In the genomic region with DNA sequence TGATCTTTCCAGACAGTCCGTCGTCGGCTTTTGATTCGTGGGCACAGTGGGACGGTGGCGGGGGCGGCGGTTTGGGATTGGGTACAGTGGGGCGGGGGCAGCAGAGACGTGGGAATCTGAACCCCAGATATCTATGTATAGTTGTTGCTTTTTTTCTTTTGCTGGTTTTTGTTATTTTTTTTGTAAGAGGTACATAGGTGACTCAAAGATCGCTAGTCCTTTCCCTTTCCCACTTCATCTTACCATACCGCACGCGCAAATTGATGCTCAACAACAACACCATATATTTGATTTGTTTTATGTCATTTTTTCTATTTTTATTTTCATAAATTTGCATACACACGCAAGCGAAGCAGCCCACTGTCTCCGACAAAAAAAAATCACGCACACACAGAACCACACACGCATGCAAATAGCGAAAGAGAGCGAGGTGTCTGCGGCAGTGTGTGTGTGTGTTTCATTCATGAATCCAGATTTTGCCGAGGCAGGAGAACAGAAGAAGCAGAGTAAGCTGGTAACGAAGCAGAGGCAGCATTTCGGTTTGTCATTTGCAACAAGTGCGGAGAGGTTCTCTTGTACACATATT, we compare ENCODE assay signal across 1 fruit fly cellular context.
A peak's percentile ranks its signal among the peaks of the same experiment; 100 is the strongest.
TF ChIP-seq lines count a peak whose summit lies in the region.

No protein-coding gene starts in this region.

TF ChIP-seq in whole organism, embryonic, 481 proteins besides CTCF, POLR2A, EP300 and RAD21 (continued from another document and continues in another):
- no peak for TF ChIP-seq mld (GFP tag; IDR thresholded peaks at IDR 0.05; lab: Robert Waterston, UW; ENCODE audit: partially characterized antibody)
- TF ChIP-seq da (GFP tag; optimal IDR thresholded peaks at IDR 0.05; lab: Kevin White, UChicago): no peak
- TF ChIP-seq exex (tag; optimal IDR thresholded peaks at IDR 0.05; lab: Kevin White, UChicago): no peak
- TF ChIP-seq so (GFP tag; IDR thresholded peaks at IDR 0.05; lab: Robert Waterston, UW): no peak
- TF ChIP-seq D19A (tag; optimal IDR thresholded peaks at IDR 0.05; lab: Kevin White, UChicago): peak; percentile 20
- peak; percentile 79 for TF ChIP-seq vvl (GFP tag; IDR thresholded peaks at IDR 0.05; lab: Robert Waterston, UW)
- TF ChIP-seq Lim3 (GFP tag; IDR thresholded peaks at IDR 0.05; lab: Robert Waterston, UW): 0 out of 2 replicates have a peak, but pooled peaks have one; percentile 7
- TF ChIP-seq chinmo (GFP tag; IDR thresholded peaks at IDR 0.05; lab: Robert Waterston, UW; ENCODE audit: partially characterized antibody): no peak
- TF ChIP-seq Trl (optimal IDR thresholded peaks at IDR 0.05; lab: Kevin White, UChicago): no peak
- peak; percentile 10 for TF ChIP-seq Trl (GFP tag; optimal IDR thresholded peaks at IDR 0.05; lab: Kevin White, UChicago)
- no peak for TF ChIP-seq dati (GFP tag; IDR thresholded peaks at IDR 0.05; lab: Robert Waterston, UW)
- TF ChIP-seq CG1647 (GFP tag; optimal IDR thresholded peaks at IDR 0.05; lab: Kevin White, UChicago): peak; percentile 16
- peak; percentile 48 for TF ChIP-seq CG6813 (GFP tag; optimal IDR thresholded peaks at IDR 0.05; lab: Kevin White, UChicago)
- no peak for TF ChIP-seq rib (GFP tag; IDR thresholded peaks at IDR 0.05; lab: Robert Waterston, UW)
- peak; percentile 22 for TF ChIP-seq CG33557 (GFP tag; optimal IDR thresholded peaks at IDR 0.05; lab: Kevin White, UChicago)
- no peak for TF ChIP-seq toy (GFP tag; IDR thresholded peaks at IDR 0.05; lab: Robert Waterston, UW)
- peak; percentile 49 for TF ChIP-seq lab (GFP tag; optimal IDR thresholded peaks at IDR 0.05; lab: Kevin White, UChicago)
- 0 out of 3 replicates have a peak, but pooled peaks have one; percentile 28 for TF ChIP-seq zfh1 (GFP tag; IDR thresholded peaks at IDR 0.05; lab: Robert Waterston, UW)
- 0 out of 2 replicates have a peak, but pooled peaks have one; percentile 12 for TF ChIP-seq CG31224 (GFP tag; IDR thresholded peaks at IDR 0.05; lab: Robert Waterston, UW)
- peak; percentile 61 for TF ChIP-seq CG4424 (GFP tag; optimal IDR thresholded peaks at IDR 0.05; lab: Kevin White, UChicago)
- TF ChIP-seq ham (GFP tag; IDR thresholded peaks at IDR 0.05; lab: Robert Waterston, UW): no peak
- peak; percentile 22 for TF ChIP-seq Camta (GFP tag; optimal IDR thresholded peaks at IDR 0.05; lab: Kevin White, UChicago)
- peak; percentile 65; the same call in 2 of the 3 replicates for TF ChIP-seq dysf (GFP tag; IDR thresholded peaks at IDR 0.05; lab: Robert Waterston, UW)
- TF ChIP-seq Asciz (GFP tag; optimal IDR thresholded peaks at IDR 0.05; lab: Kevin White, UChicago): peak; percentile 13
- TF ChIP-seq Abd-B (GFP tag; optimal IDR thresholded peaks at IDR 0.05; lab: Kevin White, UChicago): peak; percentile 55
- peak; percentile 12; the same call in 1 of the 3 replicates for TF ChIP-seq CG14050 (GFP tag; IDR thresholded peaks at IDR 0.05; lab: Robert Waterston, UW)
- TF ChIP-seq CG7357 (GFP tag; IDR thresholded peaks at IDR 0.05; lab: Robert Waterston, UW): 0 out of 3 replicates have a peak, but pooled peaks have one; percentile 39
- TF ChIP-seq wdn (GFP tag; IDR thresholded peaks at IDR 0.05; lab: Robert Waterston, UW): no peak
- TF ChIP-seq CG3847 (GFP tag; IDR thresholded peaks at IDR 0.05; lab: Robert Waterston, UW): 0 out of 2 replicates have a peak, but pooled peaks have one; percentile 27
- no peak for TF ChIP-seq Dfd (GFP tag; optimal IDR thresholded peaks at IDR 0.05; lab: Kevin White, UChicago)
- no peak for TF ChIP-seq CG3065 (GFP tag; optimal IDR thresholded peaks at IDR 0.05; lab: Kevin White, UChicago)
- peak; percentile 6 for TF ChIP-seq Dip3 (GFP tag; optimal IDR thresholded peaks at IDR 0.05; lab: Kevin White, UChicago)
- TF ChIP-seq gfzf (GFP tag; optimal IDR thresholded peaks at IDR 0.05; lab: Kevin White, UChicago): no peak
- peak; percentile 46 for TF ChIP-seq HHEX (GFP tag; optimal IDR thresholded peaks at IDR 0.05; lab: Kevin White, UChicago)
- peak; percentile 60; the same call in 2 of the 3 replicates for TF ChIP-seq sr (GFP tag; IDR thresholded peaks at IDR 0.05; lab: Robert Waterston, UW)
- peak; percentile 12 for TF ChIP-seq mam (GFP tag; optimal IDR thresholded peaks at IDR 0.05; lab: Kevin White, UChicago)
- TF ChIP-seq CG9215 (GFP tag; IDR thresholded peaks at IDR 0.05; lab: Robert Waterston, UW): peak; percentile 45; the same call in 1 of the 2 replicates
- TF ChIP-seq CG18619 (GFP tag; optimal IDR thresholded peaks at IDR 0.05; lab: Kevin White, UChicago): peak; percentile 58
- TF ChIP-seq Lhr (GFP tag; optimal IDR thresholded peaks at IDR 0.05; lab: Kevin White, UChicago): no peak
- TF ChIP-seq CG13894 (tag; optimal IDR thresholded peaks at IDR 0.05; lab: Kevin White, UChicago): no peak
- TF ChIP-seq dimm (GFP tag; IDR thresholded peaks at IDR 0.05; lab: Robert Waterston, UW): 0 out of 2 replicates have a peak, but pooled peaks have one; percentile 30
- TF ChIP-seq nmo (GFP tag; optimal IDR thresholded peaks at IDR 0.05; lab: Kevin White, UChicago): peak; percentile 75
- no peak for TF ChIP-seq HLHmδ (GFP tag; optimal IDR thresholded peaks at IDR 0.05; lab: Kevin White, UChicago)
- TF ChIP-seq CG8359 (GFP tag; optimal IDR thresholded peaks at IDR 0.05; lab: Kevin White, UChicago; ENCODE audit: borderline replicate concordance): peak; percentile 16
- TF ChIP-seq CG17568 (GFP tag; optimal IDR thresholded peaks at IDR 0.05; lab: Kevin White, UChicago): no peak
- TF ChIP-seq CG6654 (GFP tag; optimal IDR thresholded peaks at IDR 0.05; lab: Kevin White, UChicago): peak; percentile 45
- TF ChIP-seq caup (GFP tag; optimal IDR thresholded peaks at IDR 0.05; lab: Kevin White, UChicago; ENCODE audit: severe bottlenecking): no peak
- peak; percentile 34 for TF ChIP-seq CG3281 (GFP tag; optimal IDR thresholded peaks at IDR 0.05; lab: Kevin White, UChicago)
- no peak for TF ChIP-seq eyg (GFP tag; optimal IDR thresholded peaks at IDR 0.05; lab: Kevin White, UChicago)
- peak; percentile 18 for TF ChIP-seq CG6254 (GFP tag; optimal IDR thresholded peaks at IDR 0.05; lab: Kevin White, UChicago)
- TF ChIP-seq sqz (GFP tag; optimal IDR thresholded peaks at IDR 0.05; lab: Kevin White, UChicago): peak; percentile 98
- no peak for TF ChIP-seq Ravus (GFP tag; IDR thresholded peaks at IDR 0.05; lab: Robert Waterston, UW)
- TF ChIP-seq fd96Cb (tag; optimal IDR thresholded peaks at IDR 0.05; lab: Kevin White, UChicago): peak; percentile 35
- TF ChIP-seq sim (GFP tag; IDR thresholded peaks at IDR 0.05; lab: Robert Waterston, UW): no peak
- TF ChIP-seq Jarid2 (GFP tag; optimal IDR thresholded peaks at IDR 0.05; lab: Kevin White, UChicago): peak; percentile 11
- TF ChIP-seq stwl (tag; optimal IDR thresholded peaks at IDR 0.05; lab: Kevin White, UChicago): no peak
- peak; percentile 53; the same call in 1 of the 2 replicates for TF ChIP-seq esg (GFP tag; conservative IDR thresholded peaks at IDR 0.05; lab: Robert Waterston, UW)
- no peak for TF ChIP-seq CG14860 (GFP tag; IDR thresholded peaks at IDR 0.05; lab: Robert Waterston, UW; ENCODE audit: partially characterized antibody)
- peak; percentile 62 for TF ChIP-seq CG18262 (tag; optimal IDR thresholded peaks at IDR 0.05; lab: Kevin White, UChicago)
- TF ChIP-seq CG1792 (GFP tag; optimal IDR thresholded peaks at IDR 0.05; lab: Kevin White, UChicago): no peak
- TF ChIP-seq ap (GFP tag; IDR thresholded peaks at IDR 0.05; lab: Robert Waterston, UW): peak; percentile 55
- TF ChIP-seq Med (GFP tag; lab: Kevin White, UChicago): peak; percentile 91
- TF ChIP-seq CG5180 (GFP tag; optimal IDR thresholded peaks at IDR 0.05; lab: Kevin White, UChicago): no peak
- peak; percentile 22 for TF ChIP-seq CG2116 (GFP tag; optimal IDR thresholded peaks at IDR 0.05; lab: Kevin White, UChicago)
- TF ChIP-seq pfk (GFP tag; optimal IDR thresholded peaks at IDR 0.05; lab: Kevin White, UChicago): no peak
- peak; percentile 72 for TF ChIP-seq CG16815 (GFP tag; optimal IDR thresholded peaks at IDR 0.05; lab: Kevin White, UChicago)
- TF ChIP-seq sisA (GFP tag; IDR thresholded peaks at IDR 0.05; lab: Robert Waterston, UW): peak; percentile 40
- TF ChIP-seq CG12769 (tag; optimal IDR thresholded peaks at IDR 0.05; lab: Kevin White, UChicago): peak; percentile 51
- TF ChIP-seq CG10979 (tag; optimal IDR thresholded peaks at IDR 0.05; lab: Kevin White, UChicago): peak; percentile 65
- peak; percentile 30 for TF ChIP-seq pum (GFP tag; optimal IDR thresholded peaks at IDR 0.05; lab: Kevin White, UChicago)
- peak; percentile 46 for TF ChIP-seq E2f1 (GFP tag; IDR thresholded peaks at IDR 0.05; lab: Robert Waterston, UW)
- no peak for TF ChIP-seq Hr78 (GFP tag; optimal IDR thresholded peaks at IDR 0.05; lab: Kevin White, UChicago)
- TF ChIP-seq CG8290 (GFP tag; optimal IDR thresholded peaks at IDR 0.05; lab: Kevin White, UChicago): peak; percentile 35
- TF ChIP-seq CG8290 (tag; optimal IDR thresholded peaks at IDR 0.05; lab: Kevin White, UChicago): no peak
- TF ChIP-seq NC2α (GFP tag; optimal IDR thresholded peaks at IDR 0.05; lab: Kevin White, UChicago): no peak
- peak; percentile 52 for TF ChIP-seq tin (GFP tag; optimal IDR thresholded peaks at IDR 0.05; lab: Kevin White, UChicago)
- no peak for TF ChIP-seq tio (GFP tag; optimal IDR thresholded peaks at IDR 0.05; lab: Kevin White, UChicago)
- TF ChIP-seq CG1024 (GFP tag; IDR thresholded peaks at IDR 0.05; lab: Robert Waterston, UW): no peak
- peak; percentile 52 for TF ChIP-seq croc (GFP tag; conservative IDR thresholded peaks at IDR 0.05; lab: Robert Waterston, UW)
- TF ChIP-seq CG16813 (GFP tag; IDR thresholded peaks at IDR 0.05; lab: Robert Waterston, UW; ENCODE audit: partially characterized antibody): no peak
- TF ChIP-seq CG14014 (GFP tag; IDR thresholded peaks at IDR 0.05; lab: Robert Waterston, UW): peak; percentile 42; the same call in 1 of the 2 replicates
- TF ChIP-seq Drgx (GFP tag; IDR thresholded peaks at IDR 0.05; lab: Robert Waterston, UW): peak; percentile 72
- peak; percentile 71 for TF ChIP-seq CG7839 (tag; optimal IDR thresholded peaks at IDR 0.05; lab: Kevin White, UChicago)
- no peak for TF ChIP-seq YL-1 (GFP tag; optimal IDR thresholded peaks at IDR 0.05; lab: Kevin White, UChicago)
- no peak for TF ChIP-seq CG4328 (GFP tag; optimal IDR thresholded peaks at IDR 0.05; lab: Kevin White, UChicago)
- peak; percentile 47 for TF ChIP-seq ind (GFP tag; optimal IDR thresholded peaks at IDR 0.05; lab: Kevin White, UChicago)
- TF ChIP-seq NK7.1 (GFP tag; optimal IDR thresholded peaks at IDR 0.05; lab: Kevin White, UChicago): no peak
- no peak for TF ChIP-seq ro (GFP tag; IDR thresholded peaks at IDR 0.05; lab: Robert Waterston, UW)
- no peak for TF ChIP-seq ab (GFP tag; optimal IDR thresholded peaks at IDR 0.05; lab: Kevin White, UChicago)
- TF ChIP-seq Dek (tag; optimal IDR thresholded peaks at IDR 0.05; lab: Kevin White, UChicago): no peak
- TF ChIP-seq Bteb2 (GFP tag; optimal IDR thresholded peaks at IDR 0.05; lab: Kevin White, UChicago): no peak
- TF ChIP-seq Bgb (GFP tag; IDR thresholded peaks at IDR 0.05; lab: Robert Waterston, UW; ENCODE audit: partially characterized antibody): no peak
- no peak for TF ChIP-seq sob (GFP tag; IDR thresholded peaks at IDR 0.05; lab: Robert Waterston, UW)
- TF ChIP-seq CG3163 (GFP tag; optimal IDR thresholded peaks at IDR 0.05; lab: Kevin White, UChicago): peak; percentile 26
- TF ChIP-seq D (optimal IDR thresholded peaks at IDR 0.05; lab: Kevin White, UChicago): peak; percentile 6
- peak; percentile 71 for TF ChIP-seq D (GFP tag; optimal IDR thresholded peaks at IDR 0.05; lab: Kevin White, UChicago)
- peak; percentile 58; the same call in 1 of the 3 replicates for TF ChIP-seq Optix (GFP tag; IDR thresholded peaks at IDR 0.05; lab: Robert Waterston, UW)
- TF ChIP-seq grau (tag; optimal IDR thresholded peaks at IDR 0.05; lab: Kevin White, UChicago): peak; percentile 64
- no peak for TF ChIP-seq Awh (GFP tag; IDR thresholded peaks at IDR 0.05; lab: Robert Waterston, UW)
- peak; percentile 10 for TF ChIP-seq CG15073 (GFP tag; optimal IDR thresholded peaks at IDR 0.05; lab: Kevin White, UChicago)
- peak; percentile 51 for TF ChIP-seq Nf-YC (tag; optimal IDR thresholded peaks at IDR 0.05; lab: Kevin White, UChicago)
- peak; percentile 54 for TF ChIP-seq bcd (GFP tag; optimal IDR thresholded peaks at IDR 0.05; lab: Kevin White, UChicago)
- TF ChIP-seq CkIIα-i1 (GFP tag; IDR thresholded peaks at IDR 0.05; lab: Robert Waterston, UW): no peak
- no peak for TF ChIP-seq HmgZ (tag; optimal IDR thresholded peaks at IDR 0.05; lab: Kevin White, UChicago)
- TF ChIP-seq ato (GFP tag; IDR thresholded peaks at IDR 0.05; lab: Robert Waterston, UW; ENCODE audit: partially characterized antibody): no peak
- TF ChIP-seq CG10366 (GFP tag; IDR thresholded peaks at IDR 0.05; lab: Robert Waterston, UW): peak; percentile 29; the same call in 1 of the 2 replicates
- TF ChIP-seq gcm2 (GFP tag; optimal IDR thresholded peaks at IDR 0.05; lab: Kevin White, UChicago): no peak
- TF ChIP-seq Nf-YA (GFP tag; IDR thresholded peaks at IDR 0.05; lab: Robert Waterston, UW): no peak
- 0 out of 2 replicates have a peak, but pooled peaks have one; percentile 32 for TF ChIP-seq HLH3B (GFP tag; IDR thresholded peaks at IDR 0.05; lab: Robert Waterston, UW)
- TF ChIP-seq bigmax (GFP tag; optimal IDR thresholded peaks at IDR 0.05; lab: Kevin White, UChicago): no peak
- TF ChIP-seq ken (GFP tag; IDR thresholded peaks at IDR 0.05; lab: Robert Waterston, UW): no peak
- peak; percentile 12 for TF ChIP-seq fd3F (GFP tag; optimal IDR thresholded peaks at IDR 0.05; lab: Kevin White, UChicago)
- peak; percentile 61 for TF ChIP-seq CG17829 (tag; optimal IDR thresholded peaks at IDR 0.05; lab: Kevin White, UChicago)
- TF ChIP-seq unpg (GFP tag; optimal IDR thresholded peaks at IDR 0.05; lab: Kevin White, UChicago): peak; percentile 63
- TF ChIP-seq eve (GFP tag; optimal IDR thresholded peaks at IDR 0.05; lab: Kevin White, UChicago): no peak
- no peak for TF ChIP-seq CG10543 (GFP tag; optimal IDR thresholded peaks at IDR 0.05; lab: Kevin White, UChicago)
- peak; percentile 55 for TF ChIP-seq CG13424 (tag; optimal IDR thresholded peaks at IDR 0.05; lab: Kevin White, UChicago)
- no peak for TF ChIP-seq cato (GFP tag; optimal IDR thresholded peaks at IDR 0.05; lab: Kevin White, UChicago; ENCODE audit: borderline replicate concordance)
- no peak for TF ChIP-seq H15 (GFP tag; IDR thresholded peaks at IDR 0.05; lab: Robert Waterston, UW)
- TF ChIP-seq abd-A (tag; optimal IDR thresholded peaks at IDR 0.05; lab: Kevin White, UChicago): peak; percentile 16
- no peak for TF ChIP-seq fd102C (GFP tag; optimal IDR thresholded peaks at IDR 0.05; lab: Kevin White, UChicago)
- TF ChIP-seq Kr (GFP tag; optimal IDR thresholded peaks at IDR 0.05; lab: Kevin White, UChicago): no peak
- TF ChIP-seq CG10654 (GFP tag; optimal IDR thresholded peaks at IDR 0.05; lab: Kevin White, UChicago): peak; percentile 1
- no peak for TF ChIP-seq CG15514 (GFP tag; optimal IDR thresholded peaks at IDR 0.05; lab: Kevin White, UChicago)
